Fruit fly (Drosophila melanogaster): ENCODE measurements around the gene Tep4.

Tep4 gene

dm6 chr2L:19583926-19584392 is 35.7 kb downstream of the Tep4 start, which contains the start of the genes PCNA2 and CG10366:
TSS of gene PCNA2 (minus strand) at chr2L:19583990.
TSS of gene CG10366 (plus strand) at chr2L:19584235.
- TF ChIP-seq Hr78 (GFP tag; optimal IDR thresholded peaks at IDR 0.05) (no peak), dmrt93B (GFP tag; optimal IDR thresholded peaks at IDR 0.05) (no peak), HLH106 (tag; optimal IDR thresholded peaks at IDR 0.05) (peak; percentile 79), jim (GFP tag; optimal IDR thresholded peaks at IDR 0.05) (peak; percentile 35), foxo (GFP tag; optimal IDR thresholded peaks at IDR 0.05) (peak in 1 of 2 experiments; percentile 84), Jra (GFP tag; optimal IDR thresholded peaks at IDR 0.05) (peak; percentile 49), Hr83 (GFP tag; optimal IDR thresholded peaks at IDR 0.05; ENCODE audit: poor library complexity, severe bottlenecking) (no peak), rgr (GFP tag; optimal IDR thresholded peaks at IDR 0.05) (peak; percentile 78), dl (GFP tag; optimal IDR thresholded peaks at IDR 0.05; ENCODE audit: insufficient read depth in 1 of 2, partially characterized antibody in 2 of 2) (no peak), fru (GFP tag; optimal IDR thresholded peaks at IDR 0.05) (peak; percentile 64), Hnf4 (GFP tag; optimal IDR thresholded peaks at IDR 0.05) (no peak), Vsx2 (GFP tag; optimal IDR thresholded peaks at IDR 0.05; ENCODE audit: partially characterized antibody) (no peak), pan (optimal IDR thresholded peaks at IDR 0.05) (no peak), Mio (GFP tag; optimal IDR thresholded peaks at IDR 0.05) (no peak), OdsH (GFP tag; optimal IDR thresholded peaks at IDR 0.05) (peak; percentile 69), GATAd (GFP tag; optimal IDR thresholded peaks at IDR 0.05) (no peak), Sp1 (GFP tag; optimal IDR thresholded peaks at IDR 0.05) (peak; percentile 66), dsf (GFP tag; optimal IDR thresholded peaks at IDR 0.05; ENCODE audit: borderline replicate concordance) (no peak), ey (GFP tag; optimal IDR thresholded peaks at IDR 0.05) (peak; percentile 80), br (GFP tag; optimal IDR thresholded peaks at IDR 0.05) (peak; percentile 68), Abd-B (GFP tag; optimal IDR thresholded peaks at IDR 0.05) (no peak), h (GFP tag; optimal IDR thresholded peaks at IDR 0.05) (peak; percentile 76), CrebA (GFP tag; optimal IDR thresholded peaks at IDR 0.05; ENCODE audit: borderline replicate concordance) (no peak), brk (GFP tag; optimal IDR thresholded peaks at IDR 0.05) (no peak), Dfd (GFP tag; optimal IDR thresholded peaks at IDR 0.05) (no peak), Myc (optimal IDR thresholded peaks at IDR 0.05) (peak; percentile 63), Dif (GFP tag; optimal IDR thresholded peaks at IDR 0.05; ENCODE audit: partially characterized antibody) (no peak), usp (GFP tag; optimal IDR thresholded peaks at IDR 0.05) (no peak), CG32264 (GFP tag; optimal IDR thresholded peaks at IDR 0.05) (no peak), lola (GFP tag; optimal IDR thresholded peaks at IDR 0.05) (no peak), sv (GFP tag; optimal IDR thresholded peaks at IDR 0.05) (peak; percentile 46), sage (GFP tag; optimal IDR thresholded peaks at IDR 0.05) (no peak), tai (GFP tag; optimal IDR thresholded peaks at IDR 0.05) (no peak), N (GFP tag; optimal IDR thresholded peaks at IDR 0.05) (no peak), Rel (GFP tag; optimal IDR thresholded peaks at IDR 0.05) (no peak), Rel (tag; optimal IDR thresholded peaks at IDR 0.05) (peak; percentile 73), woc (GFP tag; optimal IDR thresholded peaks at IDR 0.05) (peak; percentile 13), psq (GFP tag; optimal IDR thresholded peaks at IDR 0.05) (peak; percentile 47), CG9705 (GFP tag; optimal IDR thresholded peaks at IDR 0.05) (peak; percentile 72)

dm6 chr2L:19586436-19587333 is 38.4 kb downstream of the Tep4 start, which contains the start of gene Lar:
TSS of gene Lar (plus strand) at chr2L:19586623.
- TF ChIP-seq h (GFP tag; optimal IDR thresholded peaks at IDR 0.05) (peak; percentile 61), Mio (GFP tag; optimal IDR thresholded peaks at IDR 0.05) (no peak), woc (GFP tag; optimal IDR thresholded peaks at IDR 0.05) (peak; percentile 63), br (GFP tag; optimal IDR thresholded peaks at IDR 0.05) (peak; percentile 65), rgr (GFP tag; optimal IDR thresholded peaks at IDR 0.05) (peak; percentile 70), psq (GFP tag; optimal IDR thresholded peaks at IDR 0.05) (peak; percentile 43), lola (GFP tag; optimal IDR thresholded peaks at IDR 0.05) (no peak), brk (GFP tag; optimal IDR thresholded peaks at IDR 0.05) (no peak), dsf (GFP tag; optimal IDR thresholded peaks at IDR 0.05; ENCODE audit: borderline replicate concordance) (no peak), Dif (GFP tag; optimal IDR thresholded peaks at IDR 0.05; ENCODE audit: partially characterized antibody) (no peak), ey (GFP tag; optimal IDR thresholded peaks at IDR 0.05) (peak; percentile 55), sv (GFP tag; optimal IDR thresholded peaks at IDR 0.05) (peak; percentile 72), CG32264 (GFP tag; optimal IDR thresholded peaks at IDR 0.05) (no peak), tai (GFP tag; optimal IDR thresholded peaks at IDR 0.05) (no peak), Sp1 (GFP tag; optimal IDR thresholded peaks at IDR 0.05) (peak; percentile 55), Hr83 (GFP tag; optimal IDR thresholded peaks at IDR 0.05; ENCODE audit: poor library complexity, severe bottlenecking) (peak; percentile 72), HLH106 (tag; optimal IDR thresholded peaks at IDR 0.05) (peak; percentile 59), foxo (GFP tag; optimal IDR thresholded peaks at IDR 0.05) (peak in 1 of 2 experiments; percentile 70), OdsH (GFP tag; optimal IDR thresholded peaks at IDR 0.05) (peak; percentile 41), fru (GFP tag; optimal IDR thresholded peaks at IDR 0.05) (peak; percentile 61), dl (GFP tag; optimal IDR thresholded peaks at IDR 0.05; ENCODE audit: insufficient read depth in 1 of 2, partially characterized antibody in 2 of 2) (no peak), Rel (GFP tag; optimal IDR thresholded peaks at IDR 0.05) (no peak), Rel (tag; optimal IDR thresholded peaks at IDR 0.05) (peak; percentile 47), Hnf4 (GFP tag; optimal IDR thresholded peaks at IDR 0.05) (no peak)
